Fruit fly (Drosophila melanogaster): Measurements from ENCODE around the gene CG31294.

DNA sequence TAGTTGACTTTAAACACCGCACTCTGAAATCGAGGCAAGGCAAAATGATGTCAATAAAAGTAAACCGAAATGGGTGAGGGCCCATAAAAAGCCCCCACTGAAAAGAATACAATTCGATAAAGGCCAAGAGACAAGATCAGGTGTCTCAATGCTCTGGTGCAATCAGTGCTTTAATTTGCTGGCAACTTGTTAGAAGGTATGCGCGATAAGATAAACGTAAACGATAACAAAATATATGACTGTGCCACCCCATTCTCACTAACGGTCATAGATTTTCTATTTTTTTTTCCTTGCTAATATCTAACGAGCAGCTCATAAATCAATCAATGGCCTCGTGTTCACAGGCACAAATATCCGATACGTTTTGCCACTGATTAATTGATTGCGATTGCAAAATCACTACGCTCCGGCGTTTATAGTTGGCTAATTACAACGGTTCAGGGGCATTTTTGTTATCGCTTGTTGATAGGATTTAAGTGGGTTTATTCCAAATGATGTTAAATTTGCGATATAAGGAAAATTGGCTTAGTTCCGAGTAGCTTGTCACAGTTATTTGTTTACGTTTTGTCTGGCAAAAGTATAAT is 19.8 kb downstream of the CG31294 start:
- TF ChIP-seq CTCF (optimal IDR thresholded peaks at IDR 0.05) (no peak), CG8478 (optimal IDR thresholded peaks at IDR 0.05) (no peak)

All from S2 (cell line).